Fruit fly (Drosophila melanogaster) whole organism, wandering third instar larva: Measurements from ENCODE around the gene FipoQ.
A peak's percentile ranks its signal among the peaks of the same experiment; 100 is the strongest.

Source experiments
- Abd-B ChIP-seq: fragments of >200 bp; optimal IDR thresholded peaks from 2 replicates; lab custom pipeline; 2017; ENCODE audit warnings: missing biosample characterization, missing genetic modification characterization
- CG32264 ChIP-seq: fragments of 200-800 bp; sonication (Bioruptor generic); optimal IDR thresholded peaks from 2 replicates; lab custom pipeline; 2016; ENCODE audit warnings: missing biosample characterization, missing genetic modification characterization
- CG9705 ChIP-seq: fragments of 200-800 bp; sonication (Bioruptor generic); optimal IDR thresholded peaks from 2 replicates; lab custom pipeline; 2018; ENCODE audit warnings: missing biosample characterization, mild to moderate bottlenecking, missing genetic modification characterization
- CrebA ChIP-seq: fragments of 200-800 bp; sonication (Bioruptor generic); optimal IDR thresholded peaks from 2 replicates; lab custom pipeline; 2016; ENCODE audit warnings: missing biosample characterization, mild to moderate bottlenecking, missing genetic modification characterization, borderline replicate concordance
- Dfd ChIP-seq: fragments of >200 bp; optimal IDR thresholded peaks from 2 replicates; lab custom pipeline; 2017; ENCODE audit warnings: missing biosample characterization, missing genetic modification characterization
- Dif ChIP-seq: fragments of 200-275, 200-300 bp; sonication (Bioruptor generic); optimal IDR thresholded peaks from 2 replicates; lab custom pipeline; 2018; ENCODE audit warnings: missing biosample characterization, missing genetic modification characterization; ENCODE audit not compliant: partially characterized antibody
- GATAd ChIP-seq: sonication (Bioruptor generic); optimal IDR thresholded peaks from 2 replicates; lab custom pipeline; 2016; ENCODE audit warnings: missing biosample characterization, missing genetic modification characterization
- HLH106 ChIP-seq: fragments of 200-800 bp; optimal IDR thresholded peaks from 3 replicates; lab custom pipeline; 2019; ENCODE audit warnings: missing biosample characterization, mild to moderate bottlenecking, missing genetic modification characterization, moderate library complexity
- Hnf4 ChIP-seq: fragments of 200-800 bp; sonication (Bioruptor generic); optimal IDR thresholded peaks from 2 replicates; lab custom pipeline; 2016; ENCODE audit warnings: missing biosample characterization, mild to moderate bottlenecking, missing genetic modification characterization
- Hr78 ChIP-seq: fragments of >200 bp; optimal IDR thresholded peaks from 2 replicates; lab custom pipeline; 2017; ENCODE audit warnings: missing biosample characterization, missing genetic modification characterization
- Hr83 ChIP-seq: fragments of 200-300 bp; sonication (Bioruptor generic); optimal IDR thresholded peaks from 2 replicates; lab custom pipeline; 2016; ENCODE audit warnings: missing biosample characterization, mild to moderate bottlenecking, missing genetic modification characterization, moderate library complexity; ENCODE audit not compliant: poor library complexity, severe bottlenecking
- Jra ChIP-seq: sonication (Bioruptor generic); optimal IDR thresholded peaks from 2 replicates; lab custom pipeline; 2016; ENCODE audit warnings: missing biosample characterization, missing genetic modification characterization
- Mio ChIP-seq: sonication (Bioruptor generic); optimal IDR thresholded peaks from 2 replicates; lab custom pipeline; 2016; ENCODE audit warnings: missing biosample characterization, missing genetic modification characterization
- Myc ChIP-seq: fragments of >200 bp; optimal IDR thresholded peaks from 2 replicates; lab custom pipeline; 2017
- N ChIP-seq: fragments of >200 bp; optimal IDR thresholded peaks from 2 replicates; lab custom pipeline; 2018; ENCODE audit warnings: missing biosample characterization, missing external identifiers, missing genetic modification characterization
- OdsH ChIP-seq: fragments of 200-800 bp; sonication (Bioruptor generic); optimal IDR thresholded peaks from 2 replicates; lab custom pipeline; 2016; ENCODE audit warnings: missing biosample characterization, mild to moderate bottlenecking, missing genetic modification characterization
- Rel ChIP-seq, 2 experiments: fragments of 200-800 bp; sonication (Bioruptor generic) in 1 of 2; optimal IDR thresholded peaks; 2 replicates in 1 of 2; 3 replicates in 1 of 2; lab custom pipeline; 2016 to 2019; ENCODE audit warnings: mild to moderate bottlenecking in 2 of 2, missing biosample characterization in 2 of 2, missing genetic modification characterization in 2 of 2, moderate library complexity in 1 of 2
- Sp1 ChIP-seq: fragments of 200-800 bp; sonication (Bioruptor generic); optimal IDR thresholded peaks from 3 replicates; lab custom pipeline; 2019; ENCODE audit warnings: missing biosample characterization, mild to moderate bottlenecking, missing genetic modification characterization, moderate library complexity
- Vsx2 ChIP-seq: fragments of 200-300, 225-300 bp; sonication (Bioruptor generic); optimal IDR thresholded peaks from 2 replicates; lab custom pipeline; 2018; ENCODE audit warnings: missing biosample characterization, missing genetic modification characterization; ENCODE audit not compliant: partially characterized antibody
- br ChIP-seq: fragments of 200-800 bp; sonication (Bioruptor generic); optimal IDR thresholded peaks from 2 replicates; lab custom pipeline; 2016; ENCODE audit warnings: missing biosample characterization, missing genetic modification characterization
- brk ChIP-seq: fragments of 200-800 bp; sonication (Bioruptor generic); optimal IDR thresholded peaks from 2 replicates; lab custom pipeline; 2016; ENCODE audit warnings: missing biosample characterization, mild to moderate bottlenecking, missing genetic modification characterization
- dl ChIP-seq, 2 experiments: fragments of 175-275, 200-275 bp in 1 of 2; fragments of 200-275 bp in 1 of 2; sonication (Bioruptor generic); optimal IDR thresholded peaks; lab custom pipeline; 2018; ENCODE audit warnings: mild to moderate bottlenecking in 2 of 2, missing biosample characterization in 2 of 2, missing genetic modification characterization in 2 of 2, moderate library complexity in 2 of 2; ENCODE audit not compliant: partially characterized antibody in 2 of 2, insufficient read depth in 1 of 2
- dmrt93B ChIP-seq: fragments of 200-800 bp; sonication (Bioruptor generic); optimal IDR thresholded peaks from 2 replicates; lab custom pipeline; 2018; ENCODE audit warnings: missing biosample characterization, mild to moderate bottlenecking, missing genetic modification characterization
- dsf ChIP-seq: sonication (Bioruptor generic); optimal IDR thresholded peaks from 2 replicates; lab custom pipeline; 2016; ENCODE audit warnings: missing biosample characterization, missing genetic modification characterization, borderline replicate concordance
- ey ChIP-seq: fragments of 200-800 bp; sonication (Bioruptor generic); optimal IDR thresholded peaks from 2 replicates; lab custom pipeline; 2016; ENCODE audit warnings: missing biosample characterization, missing genetic modification characterization
- foxo ChIP-seq, 2 experiments: fragments of 200-800 bp; sonication (Bioruptor generic); optimal IDR thresholded peaks; 2 replicates in 1 of 2; 3 replicates in 1 of 2; lab custom pipeline; 2016 to 2017; ENCODE audit warnings: missing biosample characterization in 2 of 2, missing genetic modification characterization in 2 of 2
- fru ChIP-seq: fragments of 200-800 bp; sonication (Bioruptor generic); optimal IDR thresholded peaks from 3 replicates; lab custom pipeline; 2016; ENCODE audit warnings: missing biosample characterization, mild to moderate bottlenecking, missing genetic modification characterization
- h ChIP-seq: fragments of 200-800 bp; sonication (Bioruptor generic); optimal IDR thresholded peaks from 3 replicates; lab custom pipeline; 2016; ENCODE audit warnings: missing biosample characterization, mild to moderate bottlenecking, missing genetic modification characterization
- jim ChIP-seq: fragments of 175-275, 200-325 bp; sonication (Bioruptor generic); optimal IDR thresholded peaks from 2 replicates; lab custom pipeline; 2016; ENCODE audit warnings: missing biosample characterization, mild to moderate bottlenecking, missing genetic modification characterization
- lola ChIP-seq: fragments of >200 bp; optimal IDR thresholded peaks from 2 replicates; lab custom pipeline; 2017; ENCODE audit warnings: missing biosample characterization, missing genetic modification characterization
- pan ChIP-seq: fragments of >200 bp; optimal IDR thresholded peaks from 2 replicates; lab custom pipeline; 2017
- psq ChIP-seq: fragments of 200-800 bp; sonication (Bioruptor generic); optimal IDR thresholded peaks from 3 replicates; lab custom pipeline; 2017; ENCODE audit warnings: missing biosample characterization, mild to moderate bottlenecking, missing genetic modification characterization, moderate library complexity
- rgr ChIP-seq: fragments of 200-800 bp; sonication (Bioruptor generic); optimal IDR thresholded peaks from 3 replicates; lab custom pipeline; 2016; ENCODE audit warnings: missing biosample characterization, mild to moderate bottlenecking, missing genetic modification characterization
- sage ChIP-seq: fragments of 200-800 bp; sonication (Bioruptor generic); optimal IDR thresholded peaks from 2 replicates; lab custom pipeline; 2016; ENCODE audit warnings: missing biosample characterization, mild to moderate bottlenecking, missing genetic modification characterization
- sv ChIP-seq: fragments of 200-800 bp; sonication (Bioruptor generic); optimal IDR thresholded peaks from 3 replicates; lab custom pipeline; 2016; ENCODE audit warnings: missing biosample characterization, missing genetic modification characterization
- tai ChIP-seq: sonication (Bioruptor generic); optimal IDR thresholded peaks from 2 replicates; lab custom pipeline; 2016; ENCODE audit warnings: missing biosample characterization, missing genetic modification characterization
- usp ChIP-seq: fragments of >200 bp; optimal IDR thresholded peaks from 2 replicates; lab custom pipeline; 2017; ENCODE audit warnings: missing biosample characterization, missing genetic modification characterization
- woc ChIP-seq: sonication (Bioruptor generic); optimal IDR thresholded peaks from 2 replicates; lab custom pipeline; 2016; ENCODE audit warnings: missing biosample characterization, mild to moderate bottlenecking, missing genetic modification characterization

FipoQ gene

dm6 chr3R:29489209-29489608 lies 5.4 kb upstream of the FipoQ start, which contains the start of the genes CG2321 and CG2006 (continued):
- no peak for TF ChIP-seq Dif (GFP tag; lab: Kevin White, UChicago)
- TF ChIP-seq HLH106 (tag; lab: Kevin White, UChicago) = peak; percentile 70
- peak in 1 of 2 experiments; percentile 63 for TF ChIP-seq foxo (GFP tag; optimal IDR thresholded peaks at IDR 0.05; lab: Kevin White, UChicago)

dm6 chr3R:29490912-29491311 lies 3.7 kb upstream of the FipoQ start, which contains the start of gene Spase12:
Gene Spase12, minus strand, starts transcription at chr3R:29491150.
- TF ChIP-seq CG32264 (GFP tag; lab: Kevin White, UChicago) (no peak), Myc (lab: Kevin White, UChicago) (peak; percentile 77)

- no peak for TF ChIP-seq foxo (GFP tag; optimal IDR thresholded peaks at IDR 0.05; lab: Kevin White, UChicago)
- no peak for TF ChIP-seq psq (GFP tag; lab: Kevin White, UChicago)
- TF ChIP-seq Sp1 (GFP tag; lab: Kevin White, UChicago) = no peak
- no peak for TF ChIP-seq Myc (lab: Kevin White, UChicago)
- no peak for TF ChIP-seq jim (GFP tag; lab: Kevin White, UChicago)
- TF ChIP-seq pan (lab: Kevin White, UChicago) = no peak
- no peak for TF ChIP-seq CrebA
- no peak for TF ChIP-seq woc (GFP tag; lab: Kevin White, UChicago)
- TF ChIP-seq N (GFP tag; lab: Kevin White, UChicago) = peak; percentile 75
- TF ChIP-seq sage (GFP tag; lab: Kevin White, UChicago) = no peak
- TF ChIP-seq ey (GFP tag; lab: Kevin White, UChicago) = no peak
- peak; percentile 90 for TF ChIP-seq Vsx2 (GFP tag; lab: Kevin White, UChicago)
- peak; percentile 37 for TF ChIP-seq Hr83 (GFP tag; lab: Kevin White, UChicago)
- no peak for TF ChIP-seq Mio (GFP tag; lab: Kevin White, UChicago)
- no peak for TF ChIP-seq Jra (GFP tag; lab: Kevin White, UChicago)
- no peak for TF ChIP-seq tai (GFP tag; lab: Kevin White, UChicago)
- TF ChIP-seq OdsH (GFP tag; lab: Kevin White, UChicago) = no peak
- no peak for TF ChIP-seq Hr78
- TF ChIP-seq Dfd (GFP tag; lab: Kevin White, UChicago) = no peak
- TF ChIP-seq dsf (GFP tag; lab: Kevin White, UChicago) = no peak
- TF ChIP-seq CG9705 = no peak
- no peak for TF ChIP-seq br (GFP tag; lab: Kevin White, UChicago)
- TF ChIP-seq sv = no peak
- no peak for TF ChIP-seq dl (GFP tag; optimal IDR thresholded peaks at IDR 0.05; lab: Kevin White, UChicago; ENCODE audit: insufficient read depth in 1 of 2, partially characterized antibody in 2 of 2)
- no peak for TF ChIP-seq CG32264 (GFP tag; lab: Kevin White, UChicago)
- no peak for TF ChIP-seq Rel (GFP tag; optimal IDR thresholded peaks at IDR 0.05; lab: Kevin White, UChicago)
- peak; percentile 31 for TF ChIP-seq Rel (tag; optimal IDR thresholded peaks at IDR 0.05; lab: Kevin White, UChicago)
- TF ChIP-seq usp = no peak
- no peak for TF ChIP-seq Abd-B (GFP tag; lab: Kevin White, UChicago)
- TF ChIP-seq brk (GFP tag; lab: Kevin White, UChicago) = no peak
- TF ChIP-seq Hnf4 (GFP tag; lab: Kevin White, UChicago) = no peak
- no peak for TF ChIP-seq rgr (GFP tag; lab: Kevin White, UChicago)
- no peak for TF ChIP-seq fru (GFP tag; lab: Kevin White, UChicago)
- TF ChIP-seq dmrt93B (GFP tag; lab: Kevin White, UChicago) = no peak
- TF ChIP-seq Dif (GFP tag; lab: Kevin White, UChicago) = peak; percentile 88
- TF ChIP-seq h = no peak
- no peak for TF ChIP-seq GATAd (GFP tag; lab: Kevin White, UChicago)
- no peak for TF ChIP-seq lola (GFP tag; lab: Kevin White, UChicago)
- TF ChIP-seq HLH106 (tag; lab: Kevin White, UChicago) = no peak
- TF ChIP-seq, all 38 proteins: peak for 5
Observed at dm6 chr3R:29493242-29493944, 1.2 kb upstream of the FipoQ start, which contains the start of the genes CG2310 and Diedel. Gene CG2310, minus strand, starts transcription at chr3R:29493518. Gene Diedel, plus strand, starts transcription at chr3R:29493852.
